Worm (Caenorhabditis elegans): ENCODE results near the gene Y105C5A.8.

ce11 chrIV:15571652-15572051 lies 45.2 kb downstream of the Y105C5A.8 start:
- TF ChIP-seq flt-1 (GFP tag; IDR thresholded peaks at IDR 0.05) (no peak), T22C8.4 (GFP tag; IDR thresholded peaks at IDR 0.05) (no peak), ztf-23 (GFP tag; IDR thresholded peaks at IDR 0.05) (no peak), tab-1 (GFP tag; IDR thresholded peaks at IDR 0.05) (no peak), cog-1 (tag; optimal IDR thresholded peaks at IDR 0.05) (no peak)
